Worm (Caenorhabditis elegans) whole organism, L3 larva: ENCODE measurements around the gene mec-9.

Source experiments
- R02D3.7 ChIP-seq: fragments of 150-350 bp; optimal IDR thresholded peaks from 2 replicates; lab custom pipeline; 2014; ENCODE audit warnings: missing biosample characterization, missing genetic modification characterization
- ama-1 ChIP-seq: fragments of 150-350 bp; optimal IDR thresholded peaks from 2 replicates; lab custom pipeline; 2018
- ceh-16 ChIP-seq: sonication (generic microtip); optimal IDR thresholded peaks from 2 replicates; lab custom pipeline; 2017; ENCODE audit warnings: missing biosample characterization, missing genetic modification characterization
- ceh-82 ChIP-seq: fragments of 150-350 bp; optimal IDR thresholded peaks from 2 replicates; lab custom pipeline; 2014; ENCODE audit warnings: missing biosample characterization, missing genetic modification characterization
- ceh-9 ChIP-seq: sonication (generic microtip); optimal IDR thresholded peaks from 2 replicates; lab custom pipeline; 2018; ENCODE audit warnings: missing biosample characterization, missing genetic modification characterization
- elt-1 ChIP-seq: fragments of 150-350 bp; optimal IDR thresholded peaks from 2 replicates; lab custom pipeline; 2014; ENCODE audit warnings: missing biosample characterization, missing genetic modification characterization
- elt-2 ChIP-seq: sonication (generic microtip); optimal IDR thresholded peaks from 2 replicates; lab custom pipeline; 2016; ENCODE audit warnings: missing genetic modification reagents, mild to moderate bottlenecking, missing genetic modification characterization, missing compliant biosample characterization
- eor-1 ChIP-seq, 2 experiments: fragments of 150-350 bp; optimal IDR thresholded peaks; 2 replicates each; lab custom pipeline; 2014 to 2018; ENCODE audit warnings: missing biosample characterization in 2 of 2, missing genetic modification characterization in 2 of 2
- fkh-2 ChIP-seq: fragments of 150-350 bp; optimal IDR thresholded peaks from 2 replicates; lab custom pipeline; 2014; ENCODE audit warnings: missing biosample characterization, missing genetic modification reagents, missing genetic modification characterization
- hmg-11 ChIP-seq: sonication (generic microtip); optimal IDR thresholded peaks from 2 replicates; lab custom pipeline; 2016; ENCODE audit warnings: missing genetic modification characterization, missing compliant biosample characterization
- lin-15B ChIP-seq: fragments of 150-350 bp; optimal IDR thresholded peaks from 2 replicates; lab custom pipeline; 2014; ENCODE audit warnings: missing biosample characterization, missing genetic modification characterization
- lsy-12 ChIP-seq: sonication (generic microtip); optimal IDR thresholded peaks from 2 replicates; lab custom pipeline; 2016; ENCODE audit warnings: mild to moderate bottlenecking, missing genetic modification characterization, missing compliant biosample characterization
- mml-1 ChIP-seq: fragments of 150-350 bp; sonication (generic microtip); optimal IDR thresholded peaks from 3 replicates; lab custom pipeline; 2014; ENCODE audit warnings: missing biosample characterization, missing genetic modification characterization
- nhr-11 ChIP-seq: fragments of 150-350 bp; optimal IDR thresholded peaks from 2 replicates; lab custom pipeline; 2014; ENCODE audit warnings: missing biosample characterization, missing genetic modification characterization
- nhr-12 ChIP-seq: fragments of 150-350 bp; optimal IDR thresholded peaks from 2 replicates; lab custom pipeline; 2014; ENCODE audit warnings: missing biosample characterization, missing genetic modification characterization
- nhr-23 ChIP-seq: fragments of 150-350 bp; optimal IDR thresholded peaks from 2 replicates; lab custom pipeline; 2014; ENCODE audit warnings: missing biosample characterization, missing genetic modification reagents, missing genetic modification characterization
- nhr-237 ChIP-seq: fragments of 150-350 bp; optimal IDR thresholded peaks from 2 replicates; lab custom pipeline; 2014; ENCODE audit warnings: missing biosample characterization, missing genetic modification characterization
- nhr-25 ChIP-seq: sonication (generic microtip); optimal IDR thresholded peaks from 2 replicates; lab custom pipeline; 2017; ENCODE audit warnings: missing biosample characterization, missing genetic modification characterization
- nhr-28 ChIP-seq: fragments of 150-350 bp; optimal IDR thresholded peaks from 2 replicates; lab custom pipeline; 2014; ENCODE audit warnings: missing biosample characterization, missing genetic modification characterization
- nhr-67 ChIP-seq: fragments of 150-350 bp; optimal IDR thresholded peaks from 2 replicates; lab custom pipeline; 2014; ENCODE audit warnings: missing biosample characterization, missing genetic modification characterization
- nhr-77 ChIP-seq: fragments of 150-350 bp; optimal IDR thresholded peaks from 2 replicates; lab custom pipeline; 2014; ENCODE audit warnings: missing biosample characterization, missing genetic modification characterization
- pqm-1 ChIP-seq: fragments of 150-350 bp; optimal IDR thresholded peaks from 2 replicates; lab custom pipeline; 2017; ENCODE audit warnings: missing biosample characterization, missing genetic modification characterization, inconsistent platforms
- sea-2 ChIP-seq: fragments of 150-350 bp; sonication (generic microtip); optimal IDR thresholded peaks from 4 replicates; lab custom pipeline; 2014; ENCODE audit warnings: missing biosample characterization, missing genetic modification reagents, missing genetic modification characterization
- skn-1 ChIP-seq: fragments of 150-350 bp; optimal IDR thresholded peaks from 2 replicates; lab custom pipeline; 2014; ENCODE audit warnings: missing biosample characterization, missing genetic modification characterization
- tbx-2 ChIP-seq: sonication (generic microtip); optimal IDR thresholded peaks from 2 replicates; lab custom pipeline; 2016; ENCODE audit warnings: mild to moderate bottlenecking, missing genetic modification characterization, missing compliant biosample characterization
- unc-39 ChIP-seq: sonication (generic microtip); optimal IDR thresholded peaks from 4 replicates; lab custom pipeline; 2017; ENCODE audit warnings: missing biosample characterization, missing genetic modification characterization
- zag-1 ChIP-seq: fragments of 150-350 bp; optimal IDR thresholded peaks from 2 replicates; lab custom pipeline; 2014; ENCODE audit warnings: missing biosample characterization, missing genetic modification characterization
- ztf-11 ChIP-seq: fragments of 150-350 bp; optimal IDR thresholded peaks from 2 replicates; lab custom pipeline; 2014; ENCODE audit warnings: missing biosample characterization, missing genetic modification characterization
- ztf-4 ChIP-seq: fragments of 150-350 bp; optimal IDR thresholded peaks from 2 replicates; lab custom pipeline; 2014; ENCODE audit warnings: missing biosample characterization, missing genetic modification characterization

mec-9 gene

DNA sequence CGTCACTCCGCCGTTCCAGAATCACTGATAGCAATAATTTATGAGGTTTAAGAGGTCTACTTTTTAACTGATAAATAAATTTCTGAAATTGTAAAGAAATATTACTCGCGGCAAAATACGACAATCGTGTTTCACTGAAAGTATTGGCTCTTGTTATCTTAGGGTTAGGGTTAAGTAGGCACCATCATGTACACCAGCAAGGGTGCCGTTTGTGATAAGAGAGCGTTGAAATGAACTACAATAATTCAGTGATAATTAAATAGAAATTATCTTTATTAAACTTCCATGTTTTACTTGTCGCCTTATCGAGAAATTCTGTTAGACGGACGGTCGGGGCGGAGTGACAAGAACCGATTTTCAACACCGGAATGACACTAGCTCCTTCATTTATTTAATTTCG is 10.7 kb upstream of the mec-9 start (continued):
- no peak for TF ChIP-seq ceh-9 (tag; lab: Kevin White, UChicago)
- no peak for TF ChIP-seq lsy-12
- no peak for TF ChIP-seq skn-1 (tag; lab: Kevin White, UChicago)
- no peak for TF ChIP-seq ama-1 (lab: Kevin White, UChicago)
- TF ChIP-seq R02D3.7 (tag; lab: Kevin White, UChicago): no peak

DNA sequence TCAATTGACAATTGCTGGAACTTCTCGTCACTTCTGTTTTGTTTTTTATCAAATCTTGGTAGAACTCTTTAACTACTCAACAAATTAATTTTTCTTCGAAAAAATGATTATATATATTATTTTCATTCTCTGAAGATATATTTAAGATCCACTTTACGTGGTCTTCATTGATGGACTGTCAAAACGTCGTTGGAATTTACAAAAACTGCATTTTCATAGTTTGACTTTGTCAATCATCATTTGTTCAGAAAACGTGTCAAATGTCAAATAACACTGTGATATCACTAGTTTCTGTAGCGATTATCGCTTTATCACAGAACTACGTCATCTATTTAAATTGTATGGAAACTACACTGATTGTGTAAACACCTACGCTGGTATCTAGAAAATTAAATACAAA is 9.5 kb upstream of the mec-9 start:
- TF ChIP-seq pqm-1 (peak; percentile 25), elt-2 (tag; lab: Kevin White, UChicago) (peak; percentile 41), skn-1 (tag; lab: Kevin White, UChicago) (no peak)

DNA sequence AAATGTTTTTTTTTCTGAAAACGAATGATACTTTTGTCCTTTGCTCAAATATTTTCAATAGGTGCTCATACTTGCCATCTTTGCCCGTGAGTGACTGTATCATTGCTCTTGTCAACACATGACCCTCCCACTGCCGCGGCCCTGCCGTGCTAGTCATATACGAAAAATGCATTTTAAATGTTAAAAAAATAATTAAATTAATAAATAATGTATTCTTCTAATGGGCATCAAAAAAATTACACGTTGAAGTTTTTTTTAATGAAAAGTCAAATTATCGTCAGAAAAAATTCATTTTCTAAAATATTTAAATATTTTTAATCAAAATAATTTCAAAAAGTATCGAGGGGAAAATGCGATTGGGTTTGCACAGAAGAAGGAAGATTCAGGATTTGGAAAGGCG is 7.6 kb upstream of the mec-9 start, which contains the start of gene C50H2.7:
Gene C50H2.7, plus strand, starts transcription at position 301 of the 400 bp plus-strand sequence.
- TF ChIP-seq fkh-2 (tag; lab: Kevin White, UChicago) (no peak), nhr-28 (tag; lab: Kevin White, UChicago) (no peak), ztf-4 (tag; lab: Kevin White, UChicago) (no peak), hmg-11 (tag; lab: Kevin White, UChicago) (no peak), nhr-12 (tag; lab: Kevin White, UChicago) (no peak), tbx-2 (tag; lab: Kevin White, UChicago) (no peak), pqm-1 (no peak), mml-1 (tag; lab: Kevin White, UChicago) (no peak), eor-1 (tag; optimal IDR thresholded peaks at IDR 0.05; lab: Kevin White, UChicago) (no peak), zag-1 (tag; lab: Kevin White, UChicago) (no peak), ztf-11 (tag; lab: Kevin White, UChicago) (no peak), nhr-77 (tag; lab: Kevin White, UChicago) (no peak), nhr-237 (tag; lab: Kevin White, UChicago) (no peak), lin-15B (no peak)

DNA sequence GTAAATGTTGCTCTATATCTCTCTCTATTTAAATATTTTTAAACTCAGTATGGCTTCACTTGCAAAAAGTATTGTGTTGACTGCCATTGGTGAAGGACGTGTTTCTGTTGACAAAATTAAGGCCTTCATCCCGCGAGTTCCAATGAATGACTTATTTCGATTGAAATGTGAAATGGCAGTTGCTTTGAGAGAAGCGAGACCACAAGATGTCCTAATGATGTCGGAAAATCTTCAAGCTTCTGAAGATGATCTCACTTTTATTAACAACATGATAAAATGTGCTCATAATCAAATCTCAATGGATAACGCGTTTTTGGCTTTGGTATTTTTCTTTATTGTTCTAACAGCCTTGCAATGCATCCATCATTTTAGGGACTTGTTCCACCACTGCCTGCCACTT is 6.4 kb upstream of the mec-9 start, which contains the start of gene ceh-75:
Gene ceh-75, plus strand, starts transcription at position 50 of the 400 bp plus-strand sequence.
- TF ChIP-seq ztf-4 (tag; lab: Kevin White, UChicago): no peak
- no peak for TF ChIP-seq nhr-67 (tag; lab: Kevin White, UChicago)
- TF ChIP-seq nhr-23: no peak
- no peak for TF ChIP-seq ama-1 (lab: Kevin White, UChicago)
- TF ChIP-seq ceh-82: no peak
- TF ChIP-seq R02D3.7 (tag; lab: Kevin White, UChicago): no peak
- no peak for TF ChIP-seq nhr-237 (tag; lab: Kevin White, UChicago)
- TF ChIP-seq, all 47 proteins: peak for 0

DNA sequence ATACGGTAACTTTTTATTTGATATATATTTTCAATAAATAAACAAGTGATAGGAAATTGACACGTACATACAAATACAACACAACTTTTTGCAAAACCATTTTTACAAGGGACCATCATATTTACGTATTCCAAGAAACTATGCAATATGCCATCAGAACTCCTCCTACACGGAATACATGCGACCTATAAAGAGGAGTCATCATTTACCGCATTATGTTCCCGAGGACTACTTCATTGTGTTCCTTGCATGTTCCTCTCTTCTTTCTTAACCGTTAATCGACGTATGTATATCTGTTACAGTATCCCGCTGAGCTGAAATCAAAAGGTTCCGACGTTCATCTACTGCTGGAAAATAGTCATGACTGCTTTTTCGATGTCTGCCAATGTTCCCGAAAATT is 3.5 kb upstream of the mec-9 start, which contains the start of gene C50H2.5:
Gene C50H2.5, plus strand, starts transcription at position 301 of the 400 bp plus-strand sequence.
- TF ChIP-seq R02D3.7 (tag; lab: Kevin White, UChicago) (no peak), sea-2 (GFP tag; lab: Kevin White, UChicago) (no peak), ceh-16 (tag; lab: Kevin White, UChicago) (no peak), lin-15B (no peak), nhr-11 (tag; lab: Kevin White, UChicago) (no peak), ama-1 (lab: Kevin White, UChicago) (no peak)

DNA sequence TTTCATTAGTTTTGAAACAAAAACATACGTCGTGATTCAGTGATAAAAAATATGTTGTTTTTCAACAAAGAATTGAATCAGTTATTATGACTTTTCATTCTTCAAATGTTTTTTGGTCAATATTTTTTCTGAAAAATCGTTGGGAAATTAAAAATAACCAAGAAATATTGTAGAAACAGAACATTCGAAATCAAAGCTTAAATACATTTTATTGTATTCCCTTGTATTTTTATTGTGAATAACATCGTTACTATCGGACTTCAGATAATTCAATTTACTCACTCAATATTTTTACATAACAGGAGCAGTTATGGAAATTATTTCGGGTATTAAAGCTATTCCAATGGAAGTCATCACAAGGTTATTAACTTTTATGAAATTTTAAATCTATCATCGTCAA is 1.7 kb upstream of the mec-9 start, which contains the start of gene C50H2.4:
Gene C50H2.4, plus strand, starts transcription at position 301 of the 400 bp plus-strand sequence.
- TF ChIP-seq nhr-25 (tag; lab: Kevin White, UChicago): no peak
- TF ChIP-seq, all 47 proteins: peak for 0

DNA sequence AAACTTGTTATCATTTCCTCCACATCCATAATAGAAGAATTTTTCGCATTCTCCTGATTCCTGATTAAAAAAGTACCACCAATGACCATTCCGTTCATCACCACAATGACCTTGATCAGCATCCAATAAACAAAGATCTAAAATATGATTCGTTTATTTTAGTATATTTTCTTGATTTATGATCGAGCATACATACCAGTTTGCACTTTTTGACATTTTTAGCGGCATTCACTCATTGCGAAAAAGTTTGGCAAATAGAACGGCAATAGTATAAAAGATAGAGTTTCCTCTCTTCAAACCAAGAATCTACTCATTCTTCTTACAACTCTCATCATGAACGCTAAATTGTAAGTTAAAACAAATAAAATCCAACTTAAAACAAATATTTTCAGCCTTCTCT is 1.1 kb downstream of the mec-9 start, which contains the start of gene fipr-10:
Gene fipr-10, plus strand, starts transcription at position 301 of the 400 bp plus-strand sequence.
- TF ChIP-seq lin-15B (no peak), unc-39 (no peak)

DNA sequence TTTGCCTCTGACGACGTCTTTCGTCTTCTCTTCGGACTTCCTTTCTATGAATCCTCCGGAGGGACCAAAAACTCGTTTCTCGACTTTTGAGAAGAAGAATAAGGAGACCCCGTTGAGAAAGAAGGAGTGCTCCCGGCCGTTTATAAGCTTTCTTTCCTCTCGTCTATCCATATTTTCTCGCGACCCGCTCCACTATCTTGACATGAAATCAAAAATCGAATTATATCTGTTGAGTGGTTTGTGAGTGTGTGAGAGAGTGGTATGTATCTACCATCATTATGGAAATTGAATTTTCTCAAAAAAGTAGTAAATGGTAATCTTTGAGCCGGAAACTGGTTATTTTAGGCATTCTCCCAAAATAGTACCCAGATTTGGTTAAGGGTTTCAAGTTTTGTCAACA is 3.8 kb downstream of the mec-9 start:
- no peak for TF ChIP-seq fkh-2 (tag; lab: Kevin White, UChicago)
- peak; percentile 57 for TF ChIP-seq elt-1
